Worm (Caenorhabditis elegans): ENCODE results near the gene F10C1.8.

- no peak for TF ChIP-seq ceh-16 (tag; optimal IDR thresholded peaks at IDR 0.05)
- no peak for TF ChIP-seq nhr-237 (tag; optimal IDR thresholded peaks at IDR 0.05)
- TF ChIP-seq pha-4 (tag; optimal IDR thresholded peaks at IDR 0.05): no peak
- TF ChIP-seq tbx-2 (tag; optimal IDR thresholded peaks at IDR 0.05): no peak
- no peak for TF ChIP-seq aly-2 (tag; optimal IDR thresholded peaks at IDR 0.05)
- no peak for TF ChIP-seq egl-5 (tag; optimal IDR thresholded peaks at IDR 0.05)
Observed at ce11 chrII:5735744-5736143, 18.5 kb upstream of the F10C1.8 start.
